Worm (Caenorhabditis elegans) whole organism, L4/young adult: Measurements from ENCODE around the gene E02C12.8.

Experiments used
- dao-5 ChIP-seq: sonication (generic microtip); optimal IDR thresholded peaks from 2 replicates; lab custom pipeline; 2016; ENCODE audit warnings: missing genotype, missing genetic modification characterization, moderate library complexity, missing compliant biosample characterization
- him-1 ChIP-seq: sonication (generic microtip); optimal IDR thresholded peaks from 2 replicates; lab custom pipeline; 2016; ENCODE audit warnings: missing genotype, missing genetic modification reagents, missing genetic modification characterization, missing compliant biosample characterization

DNA sequence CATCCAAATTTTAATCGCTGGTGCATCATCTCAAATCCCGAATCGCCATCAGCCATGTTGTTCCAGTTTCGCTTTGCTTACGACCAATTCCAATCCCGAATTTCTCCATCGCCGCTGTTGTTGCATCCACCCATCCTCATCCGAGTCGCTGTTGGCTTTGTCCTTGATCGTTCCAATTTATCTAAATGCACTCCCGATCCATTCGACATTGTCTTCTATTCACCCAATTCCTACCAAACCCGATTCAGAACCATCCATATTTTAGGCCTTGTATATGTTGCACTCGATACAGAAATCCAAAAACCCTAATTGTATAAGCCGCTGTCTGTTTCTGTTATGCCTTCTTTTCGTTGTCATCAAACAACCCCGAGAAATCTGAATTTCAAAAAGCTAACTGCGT lies 33.1 kb downstream of the E02C12.8 start:
- TF ChIP-seq him-1: no peak
- no peak for TF ChIP-seq dao-5 (tag; lab: Kevin White, UChicago)
